Fruit fly (Drosophila melanogaster) whole organism, embryonic: ENCODE data around the gene Pif1B.

Source experiments
- Atf6 ChIP-seq: fragments of 200-800 bp; sonication (Bioruptor generic); IDR thresholded peaks from 2 replicates; pipeline ENCODE4 v1.3.6; 2022; ENCODE audit warnings: missing biosample characterization, missing genetic modification characterization
- B-H1 ChIP-seq: fragments of 200-800 bp; sonication (Bioruptor generic); IDR thresholded peaks from 3 replicates; pipeline ENCODE4 v1.3.6; 2022; ENCODE audit warnings: missing biosample characterization, missing genetic modification characterization
- CG10959 ChIP-seq: fragments of 200-800 bp; sonication (Bioruptor generic); IDR thresholded peaks from 2 replicates; pipeline ENCODE4 v1.3.6; 2022; ENCODE audit warnings: missing biosample characterization, missing genetic modification characterization
- CG11398 ChIP-seq: fragments of 200-800 bp; sonication (Bioruptor generic); optimal IDR thresholded peaks from 2 replicates; lab custom pipeline; 2016; ENCODE audit warnings: missing biosample characterization, missing genetic modification characterization
- CG12104 ChIP-seq: fragments of 200-800 bp; sonication (Bioruptor generic); optimal IDR thresholded peaks from 3 replicates; lab custom pipeline; 2016; ENCODE audit warnings: missing biosample characterization, missing genetic modification characterization
- CG12299 ChIP-seq: fragments of 200-800 bp; sonication (Bioruptor generic); optimal IDR thresholded peaks from 2 replicates; lab custom pipeline; 2018; ENCODE audit warnings: missing biosample characterization, mild to moderate bottlenecking, missing genetic modification characterization
- CG12659 ChIP-seq: fragments of 200-800 bp; sonication (Bioruptor generic); optimal IDR thresholded peaks from 3 replicates; lab custom pipeline; 2017; ENCODE audit warnings: mild to moderate bottlenecking, missing biosample characterization, missing genetic modification reagents, missing genetic modification characterization
- CG14710 ChIP-seq: fragments of 200-800 bp; sonication (Bioruptor generic); optimal IDR thresholded peaks from 3 replicates; lab custom pipeline; 2019; ENCODE audit warnings: missing biosample characterization, mild to moderate bottlenecking, missing genetic modification characterization, moderate library complexity
- CG15269 ChIP-seq: fragments of 200-800 bp; sonication (Bioruptor generic); optimal IDR thresholded peaks from 2 replicates; lab custom pipeline; 2018; ENCODE audit warnings: missing biosample characterization, mild to moderate bottlenecking, missing genetic modification characterization, moderate library complexity
- CG15696 ChIP-seq: fragments of 200-800 bp; sonication (Bioruptor generic); optimal IDR thresholded peaks from 2 replicates; lab custom pipeline; 2019; ENCODE audit warnings: missing biosample characterization, mild to moderate bottlenecking, missing genetic modification characterization, moderate library complexity
- CG1603 ChIP-seq: fragments of 200-800 bp; sonication (Bioruptor generic); optimal IDR thresholded peaks from 2 replicates; lab custom pipeline; 2019; ENCODE audit warnings: missing biosample characterization, mild to moderate bottlenecking, missing genetic modification characterization, moderate library complexity
- CG17385 ChIP-seq: fragments of 200-800 bp; sonication (Bioruptor generic); optimal IDR thresholded peaks from 3 replicates; lab custom pipeline; 2018; ENCODE audit warnings: missing biosample characterization, mild to moderate bottlenecking, missing genetic modification characterization
- CG2120 ChIP-seq: fragments of 200-800 bp; sonication (Bioruptor generic); optimal IDR thresholded peaks from 3 replicates; lab custom pipeline; 2016; ENCODE audit warnings: missing biosample characterization, missing genetic modification characterization
- CG30020 ChIP-seq: fragments of 200-800 bp; optimal IDR thresholded peaks from 2 replicates; lab custom pipeline; 2019; ENCODE audit warnings: missing biosample characterization, mild to moderate bottlenecking, missing genetic modification characterization, moderate library complexity
- CG31441 ChIP-seq: fragments of 200-800 bp; sonication (Bioruptor generic); IDR thresholded peaks from 2 replicates; pipeline ENCODE4 v1.3.6; 2022; ENCODE audit warnings: missing biosample characterization, missing genetic modification characterization
- CG34422 ChIP-seq: fragments of 200-800 bp; sonication (Bioruptor generic); IDR thresholded peaks from 3 replicates; pipeline ENCODE4 v1.3.6; 2022; ENCODE audit warnings: missing biosample characterization, missing genetic modification characterization
- CG5245 ChIP-seq: fragments of 200-800 bp; sonication (Bioruptor generic); optimal IDR thresholded peaks from 3 replicates; lab custom pipeline; 2016; ENCODE audit warnings: missing biosample characterization, missing genetic modification characterization
- CG6813 ChIP-seq: fragments of 200-800 bp; sonication (Bioruptor generic); optimal IDR thresholded peaks from 2 replicates; lab custom pipeline; 2017; ENCODE audit warnings: missing biosample characterization, missing genetic modification characterization, mild to moderate bottlenecking, moderate library complexity, missing genetic modification reagents
- CG6854 ChIP-seq: fragments of 200-800 bp; sonication (Bioruptor generic); optimal IDR thresholded peaks from 3 replicates; lab custom pipeline; 2017; ENCODE audit warnings: missing biosample characterization, mild to moderate bottlenecking, missing genetic modification characterization
- CG7963 ChIP-seq: fragments of 200-800 bp; sonication (Bioruptor generic); IDR thresholded peaks from 3 replicates; pipeline ENCODE4 v1.3.6; 2022; ENCODE audit warnings: missing biosample characterization, missing genetic modification characterization; ENCODE audit not compliant: partially characterized antibody
- CG8281 ChIP-seq: fragments of 200-800 bp; sonication (Bioruptor generic); optimal IDR thresholded peaks from 2 replicates; lab custom pipeline; 2018; ENCODE audit warnings: missing biosample characterization, mild to moderate bottlenecking, missing genetic modification characterization, moderate library complexity
- CoRest ChIP-seq: fragments of 200-800 bp; sonication (Bioruptor generic); optimal IDR thresholded peaks from 3 replicates; lab custom pipeline; 2018; ENCODE audit warnings: missing biosample characterization, mild to moderate bottlenecking, missing genetic modification characterization, moderate library complexity
- CrebB ChIP-seq: fragments of 200-800 bp; sonication (Bioruptor generic); optimal IDR thresholded peaks from 3 replicates; lab custom pipeline; 2018; ENCODE audit warnings: missing biosample characterization, mild to moderate bottlenecking, missing genetic modification characterization
- Elba2 ChIP-seq: fragments of 200-800 bp; sonication (Bioruptor generic); optimal IDR thresholded peaks from 3 replicates; lab custom pipeline; 2016; ENCODE audit warnings: missing biosample characterization, missing genetic modification characterization
- Pdp1 ChIP-seq, 2 experiments: fragments of 200-800 bp; sonication (Bioruptor generic); optimal IDR thresholded peaks; 3 replicates each; lab custom pipeline; 2016; ENCODE audit warnings: missing biosample characterization in 2 of 2, missing genetic modification characterization in 2 of 2, mild to moderate bottlenecking in 1 of 2, moderate library complexity in 1 of 2
- Ptx1 ChIP-seq: fragments of 200-800 bp; sonication (Bioruptor generic); IDR thresholded peaks from 2 replicates; pipeline ENCODE4 v1.3.6; 2022; ENCODE audit warnings: missing biosample characterization, missing genetic modification characterization
- Ssrp ChIP-seq: fragments of 200-800 bp; sonication (Bioruptor generic); optimal IDR thresholded peaks from 2 replicates; lab custom pipeline; 2018; ENCODE audit warnings: missing biosample characterization, mild to moderate bottlenecking, missing genetic modification characterization, moderate library complexity
- Trl ChIP-seq, 3 experiments: fragments of >200 bp in 2 of 3; fragments of 200-800 bp in 1 of 3; sonication (Bioruptor generic) in 1 of 3; optimal IDR thresholded peaks; 2 replicates in 1 of 3; 3 replicates in 2 of 3; lab custom pipeline; 2016 to 2017; ENCODE audit warnings: missing biosample characterization in 1 of 3, missing genetic modification characterization in 1 of 3
- YL-1 ChIP-seq: fragments of 200-800 bp; sonication (Bioruptor generic); optimal IDR thresholded peaks from 3 replicates; lab custom pipeline; 2017; ENCODE audit warnings: missing biosample characterization, mild to moderate bottlenecking, missing genetic modification characterization
- bsh ChIP-seq, 2 experiments: fragments of 200-800 bp; sonication (Bioruptor generic); optimal IDR thresholded peaks; 2 replicates each; lab custom pipeline; 2017 to 2018; ENCODE audit warnings: mild to moderate bottlenecking in 2 of 2, missing biosample characterization in 2 of 2, missing genetic modification characterization in 2 of 2, moderate library complexity in 1 of 2
- corto ChIP-seq: fragments of 200-800 bp; sonication (Bioruptor generic); optimal IDR thresholded peaks from 2 replicates; lab custom pipeline; 2016; ENCODE audit warnings: missing biosample characterization, mild to moderate bottlenecking, missing genetic modification characterization, moderate library complexity
- crp ChIP-seq, 2 experiments: fragments of 200-800 bp; sonication (Bioruptor generic); optimal IDR thresholded peaks; 2 replicates in 1 of 2; 3 replicates in 1 of 2; lab custom pipeline; 2017; ENCODE audit warnings: missing biosample characterization in 2 of 2, missing genetic modification characterization in 2 of 2, mild to moderate bottlenecking in 1 of 2, moderate library complexity in 1 of 2
- dysf ChIP-seq: fragments of 200-800 bp; sonication (Bioruptor generic); IDR thresholded peaks from 3 replicates; pipeline ENCODE4 v1.3.6; 2022; ENCODE audit warnings: missing biosample characterization, missing genetic modification characterization
- emc ChIP-seq: fragments of 200-800 bp; sonication (Bioruptor generic); optimal IDR thresholded peaks from 2 replicates; lab custom pipeline; 2016; ENCODE audit warnings: missing biosample characterization, missing genetic modification characterization
- eyg ChIP-seq: fragments of 200-800 bp; sonication (Bioruptor generic); optimal IDR thresholded peaks from 3 replicates; lab custom pipeline; 2016; ENCODE audit warnings: missing biosample characterization, missing genetic modification characterization
- ftz-f1 ChIP-seq: fragments of 200-800 bp; sonication (Bioruptor generic); optimal IDR thresholded peaks from 2 replicates; lab custom pipeline; 2016; ENCODE audit warnings: missing biosample characterization, missing genetic modification characterization
- gcm2 ChIP-seq: fragments of 200-800 bp; sonication (Bioruptor generic); optimal IDR thresholded peaks from 2 replicates; lab custom pipeline; 2016; ENCODE audit warnings: missing biosample characterization, missing genetic modification characterization
- ham ChIP-seq: fragments of 200-800 bp; sonication (Bioruptor generic); IDR thresholded peaks from 2 replicates; pipeline ENCODE4 v1.3.6; 2022; ENCODE audit warnings: missing biosample characterization, missing genetic modification characterization
- org-1 ChIP-seq: fragments of 200-800 bp; sonication (Bioruptor generic); optimal IDR thresholded peaks from 2 replicates; lab custom pipeline; 2017; ENCODE audit warnings: missing biosample characterization, missing genetic modification characterization
- phol ChIP-seq: fragments of 200-800 bp; sonication (Bioruptor generic); optimal IDR thresholded peaks from 3 replicates; lab custom pipeline; 2018; ENCODE audit warnings: missing biosample characterization, mild to moderate bottlenecking, missing genetic modification characterization, moderate library complexity
- repo ChIP-seq: fragments of 200-800 bp; sonication (Bioruptor generic); optimal IDR thresholded peaks from 2 replicates; lab custom pipeline; 2016; ENCODE audit warnings: missing biosample characterization, missing genetic modification characterization
- run ChIP-seq: fragments of 200-800 bp; sonication (Bioruptor generic); optimal IDR thresholded peaks from 3 replicates; lab custom pipeline; 2018; ENCODE audit warnings: missing biosample characterization, mild to moderate bottlenecking, missing genetic modification characterization
- sisA ChIP-seq: fragments of 200-800 bp; sonication (Bioruptor generic); IDR thresholded peaks from 2 replicates; pipeline ENCODE4 v1.3.6; 2022; ENCODE audit warnings: missing biosample characterization, missing genetic modification characterization
- slp2 ChIP-seq: fragments of 200-800 bp; sonication (Bioruptor generic); optimal IDR thresholded peaks from 2 replicates; lab custom pipeline; 2016; ENCODE audit warnings: missing biosample characterization, missing genetic modification characterization
- ssp ChIP-seq: fragments of 200-800 bp; sonication (Bioruptor generic); IDR thresholded peaks from 2 replicates; pipeline ENCODE4 v1.3.6; 2022; ENCODE audit warnings: missing biosample characterization, missing genetic modification characterization
- stc ChIP-seq: fragments of 200-800 bp; sonication (Bioruptor generic); IDR thresholded peaks from 2 replicates; pipeline ENCODE4 v1.3.6; 2022; ENCODE audit warnings: missing biosample characterization, missing genetic modification characterization
- stwl ChIP-seq: fragments of 200-800 bp; sonication (Bioruptor generic); optimal IDR thresholded peaks from 3 replicates; lab custom pipeline; 2018; ENCODE audit warnings: missing biosample characterization, mild to moderate bottlenecking, missing genetic modification characterization, moderate library complexity
- tgo ChIP-seq: fragments of 200-800 bp; sonication (Bioruptor generic); IDR thresholded peaks from 3 replicates; pipeline ENCODE4 v1.3.6; 2022; ENCODE audit warnings: missing biosample characterization, missing genetic modification characterization
- wor ChIP-seq: fragments of 200-800 bp; sonication (Bioruptor generic); IDR thresholded peaks from 2 replicates; pipeline ENCODE4 v1.3.6; 2022; ENCODE audit warnings: missing biosample characterization, missing genetic modification characterization
- zen2 ChIP-seq: fragments of 200-800 bp; sonication (Bioruptor generic); IDR thresholded peaks from 3 replicates; pipeline ENCODE4 v1.3.6; 2022; ENCODE audit warnings: missing biosample characterization, missing genetic modification characterization; ENCODE audit not compliant: partially characterized antibody

The Pif1B gene

DNA sequence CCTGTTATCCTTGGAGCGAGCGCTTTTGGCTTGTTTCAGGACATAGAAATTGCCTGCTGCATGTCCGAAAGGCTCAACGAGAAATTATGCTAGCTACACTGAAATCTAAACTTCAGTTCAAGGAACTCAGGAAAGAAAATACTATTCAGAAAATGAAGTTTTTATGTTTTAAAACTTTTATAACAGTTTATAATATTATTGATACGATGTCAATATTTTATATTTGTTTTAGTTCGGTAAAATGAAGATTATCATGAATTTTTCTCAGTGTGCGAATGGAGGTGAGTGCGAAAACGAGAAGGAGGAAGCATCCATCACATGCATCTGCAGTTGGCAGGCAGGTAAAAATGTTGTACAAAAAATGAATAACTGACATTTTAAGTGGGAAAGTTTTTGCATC lies 54.6 kb downstream of the Pif1B start (continued):
- TF ChIP-seq CG34422 (GFP tag; lab: Robert Waterston, UW) (peak; percentile 56; the same call in 2 of the 3 replicates), CG30020 (tag; lab: Kevin White, UChicago) (no peak), phol (peak; percentile 73), CG8281 (peak; percentile 21), emc (GFP tag; lab: Kevin White, UChicago) (no peak), CG6813 (GFP tag; lab: Kevin White, UChicago) (peak; percentile 45), run (tag; lab: Kevin White, UChicago) (peak; percentile 38), CG1603 (tag; lab: Kevin White, UChicago) (peak; percentile 35), sisA (GFP tag; lab: Robert Waterston, UW) (peak; percentile 64; the same call in 1 of the 2 replicates), tgo (GFP tag; lab: Robert Waterston, UW) (peak; percentile 60), B-H1 (GFP tag; lab: Robert Waterston, UW) (peak; percentile 31; the same call in 2 of the 3 replicates), crp (GFP tag; optimal IDR thresholded peaks at IDR 0.05; lab: Kevin White, UChicago) (no peak), CG14710 (tag; lab: Kevin White, UChicago) (peak; percentile 70), CoRest (tag; lab: Kevin White, UChicago) (peak; percentile 67), CG7963 (no peak), gcm2 (no peak), CG17385 (GFP tag; lab: Kevin White, UChicago) (peak; percentile 64), org-1 (GFP tag; lab: Kevin White, UChicago) (peak; percentile 49), Pdp1 (GFP tag; optimal IDR thresholded peaks at IDR 0.05; lab: Kevin White, UChicago) (peak; percentile 22 to 31), slp2 (GFP tag; lab: Kevin White, UChicago) (no peak), bsh (GFP tag; optimal IDR thresholded peaks at IDR 0.05; lab: Kevin White, UChicago) (peak in 1 of 2 experiments; percentile 75), CG15696 (tag; lab: Kevin White, UChicago) (peak; percentile 54), ham (GFP tag; lab: Robert Waterston, UW) (no peak), CG12299 (tag; lab: Kevin White, UChicago) (peak; percentile 30), eyg (GFP tag; lab: Kevin White, UChicago) (no peak), CG11398 (no peak), CG5245 (GFP tag; lab: Kevin White, UChicago) (peak; percentile 33), CG10959 (GFP tag; lab: Robert Waterston, UW) (peak; percentile 59; the same call in 1 of the 2 replicates), dysf (GFP tag; lab: Robert Waterston, UW) (peak; percentile 54; the same call in 1 of the 3 replicates), CG12104 (GFP tag; lab: Kevin White, UChicago) (peak; percentile 39), wor (GFP tag; lab: Robert Waterston, UW) (peak; percentile 46; the same call in 1 of the 2 replicates), ftz-f1 (GFP tag; lab: Kevin White, UChicago) (no peak), stc (GFP tag; lab: Robert Waterston, UW) (peak; percentile 72), stwl (tag; lab: Kevin White, UChicago) (peak; percentile 15), Elba2 (GFP tag; lab: Kevin White, UChicago) (peak; percentile 78), corto (GFP tag; lab: Kevin White, UChicago) (no peak), YL-1 (GFP tag; lab: Kevin White, UChicago) (no peak), Ptx1 (peak; percentile 56; the same call in 1 of the 2 replicates), repo (GFP tag; lab: Kevin White, UChicago) (no peak), CG2120 (GFP tag; lab: Kevin White, UChicago) (peak; percentile 38), CG15269 (peak; percentile 43), Trl (optimal IDR thresholded peaks at IDR 0.05; lab: Kevin White, UChicago) (no peak), Trl (GFP tag; optimal IDR thresholded peaks at IDR 0.05; lab: Kevin White, UChicago) (no peak), CG31441 (GFP tag; lab: Robert Waterston, UW) (peak; percentile 80), CG6854 (GFP tag; lab: Kevin White, UChicago) (peak; percentile 15), CG12659 (peak; percentile 23), zen2 (GFP tag; lab: Robert Waterston, UW) (no peak), Atf6 (peak; percentile 65), ssp (GFP tag; lab: Robert Waterston, UW) (peak; percentile 30; the same call in 1 of the 2 replicates), Ssrp (tag; lab: Kevin White, UChicago) (peak; percentile 72), CrebB (tag; lab: Kevin White, UChicago) (no peak)
